Worm (Caenorhabditis elegans): ENCODE results near the gene W01C8.5.

DNA sequence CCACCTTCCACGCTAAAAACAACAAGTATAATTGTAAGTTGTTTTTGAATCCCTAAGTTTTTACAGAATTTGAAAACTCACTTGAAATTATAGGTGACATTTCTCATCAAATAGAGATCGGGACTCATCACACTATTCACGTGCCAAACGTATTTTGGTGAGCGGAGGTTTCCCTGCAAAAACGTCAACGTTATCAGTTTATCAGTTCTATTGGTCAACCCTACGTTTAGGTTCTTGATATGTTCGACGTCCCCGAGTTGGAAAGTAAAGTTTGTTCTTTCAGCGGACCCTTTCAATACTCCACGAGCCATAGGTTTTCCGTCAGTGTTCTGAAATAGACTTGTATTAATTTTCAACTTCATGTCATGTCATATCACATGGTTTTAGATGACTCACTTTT is 1.7 kb downstream of the W01C8.5 start:
- TF ChIP-seq ceh-22 (tag; optimal IDR thresholded peaks at IDR 0.05) (no peak), fkh-10 (GFP tag; optimal IDR thresholded peaks at IDR 0.05) (no peak), ets-4 (tag; optimal IDR thresholded peaks at IDR 0.05) (no peak), tbx-7 (tag; optimal IDR thresholded peaks at IDR 0.05) (no peak), unc-86 (tag; optimal IDR thresholded peaks at IDR 0.05) (no peak), tbx-2 (tag; optimal IDR thresholded peaks at IDR 0.05) (no peak), lin-11 (tag; optimal IDR thresholded peaks at IDR 0.05) (no peak)
